Worm (Caenorhabditis elegans) whole organism, early embryonic: ENCODE data around the gene pat-3.

Source experiments
- F13C5.2 ChIP-seq: sonication (generic microtip); optimal IDR thresholded peaks from 2 replicates; lab custom pipeline; 2017; ENCODE audit warnings: mild to moderate bottlenecking, missing genetic modification characterization, inconsistent platforms, missing compliant biosample characterization
- ama-1 ChIP-seq: fragments of 150-350 bp; optimal IDR thresholded peaks from 2 replicates; lab custom pipeline; 2014
- ceh-13 ChIP-seq: fragments of 200-800 bp; sonication (Bioruptor generic); optimal IDR thresholded peaks from 2 replicates; lab custom pipeline; 2018; ENCODE audit warnings: mild to moderate bottlenecking, missing genetic modification characterization, missing compliant biosample characterization
- ets-7 ChIP-seq: sonication (generic microtip); optimal IDR thresholded peaks from 2 replicates; lab custom pipeline; 2016; ENCODE audit warnings: missing genotype, missing genetic modification characterization, missing compliant biosample characterization
- flt-1 ChIP-seq: fragments of 200-800 bp; sonication (Bioruptor generic); IDR thresholded peaks from 2 replicates; pipeline ENCODE4 v1.3.6; 2022; ENCODE audit warnings: missing genetic modification characterization, missing compliant biosample characterization
- sea-1 ChIP-seq: fragments of 200-800 bp; sonication (Bioruptor generic); conservative IDR thresholded peaks from 2 replicates; pipeline ENCODE4 v1.3.6; 2022; ENCODE audit warnings: missing genetic modification characterization, missing compliant biosample characterization
- tbx-11 ChIP-seq: fragments of 200-800 bp; sonication (Bioruptor generic); IDR thresholded peaks from 2 replicates; pipeline ENCODE4 v1.3.6; 2022; ENCODE audit warnings: missing genetic modification characterization, missing compliant biosample characterization

ce11 chrIII:3926116-3926515 is 12.2 kb upstream of the pat-3 start, which contains the start of gene ZK1058.9:
- no peak for TF ChIP-seq flt-1
- no peak for TF ChIP-seq ceh-13
- no peak for TF ChIP-seq ama-1 (lab: Kevin White, UChicago)
- TF ChIP-seq sea-1 (GFP tag; lab: Robert Waterston, UW) = no peak
- TF ChIP-seq ets-7 (tag; lab: Kevin White, UChicago) = no peak
- TF ChIP-seq tbx-11 (GFP tag; lab: Robert Waterston, UW) = no peak
- no peak for TF ChIP-seq F13C5.2 (tag; lab: Kevin White, UChicago)
